Fruit fly (Drosophila melanogaster): ENCODE measurements around the gene CG33333.

CG33333 gene

dm6 chr3R:17385329-17386019 lies 31.8 kb upstream of the CG33333 start (continued):
- TF ChIP-seq kni (GFP tag; optimal IDR thresholded peaks at IDR 0.05) (no peak), Dp (GFP tag; optimal IDR thresholded peaks at IDR 0.05) (peak; percentile 97), grau (tag; optimal IDR thresholded peaks at IDR 0.05) (peak; percentile 66), az2 (GFP tag; optimal IDR thresholded peaks at IDR 0.05) (peak; percentile 20), slp2 (GFP tag; optimal IDR thresholded peaks at IDR 0.05) (no peak), CG11504 (tag; optimal IDR thresholded peaks at IDR 0.05) (peak; percentile 71), phol (tag; optimal IDR thresholded peaks at IDR 0.05) (peak; percentile 59), CG6813 (GFP tag; optimal IDR thresholded peaks at IDR 0.05) (peak; percentile 17), Mrtf (GFP tag; IDR thresholded peaks at IDR 0.05) (peak; percentile 62; the same call in 2 of the 3 replicates), ewg (GFP tag; optimal IDR thresholded peaks at IDR 0.05) (peak; percentile 44), vnd (GFP tag; IDR thresholded peaks at IDR 0.05; ENCODE audit: partially characterized antibody) (no peak), tap (tag; optimal IDR thresholded peaks at IDR 0.05) (no peak), Deaf1 (tag; optimal IDR thresholded peaks at IDR 0.05) (peak; percentile 18), CG4282 (GFP tag; optimal IDR thresholded peaks at IDR 0.05) (peak; percentile 66), B-H2 (GFP tag; optimal IDR thresholded peaks at IDR 0.05) (peak; percentile 90), Hmx (GFP tag; optimal IDR thresholded peaks at IDR 0.05) (no peak), gro (GFP tag; optimal IDR thresholded peaks at IDR 0.05) (peak; percentile 53), Sin3A (optimal IDR thresholded peaks at IDR 0.05) (peak; percentile 63), CG3281 (GFP tag; optimal IDR thresholded peaks at IDR 0.05) (peak; percentile 71), dm (GFP tag; optimal IDR thresholded peaks at IDR 0.05) (peak; percentile 56), Pdp1 (GFP tag; optimal IDR thresholded peaks at IDR 0.05) (peak; percentile 34 to 81), CG17361 (GFP tag; IDR thresholded peaks at IDR 0.05) (peak; percentile 49; the same call in 1 of the 3 replicates), CG8944 (GFP tag; optimal IDR thresholded peaks at IDR 0.05) (peak; percentile 56), lab (GFP tag; optimal IDR thresholded peaks at IDR 0.05) (peak; percentile 76), nerfin-2 (GFP tag; IDR thresholded peaks at IDR 0.05; ENCODE audit: partially characterized antibody) (no peak), CG15073 (GFP tag; optimal IDR thresholded peaks at IDR 0.05) (no peak), ci (GFP tag; IDR thresholded peaks at IDR 0.05) (peak; percentile 85), H2.0 (GFP tag; IDR thresholded peaks at IDR 0.05) (no peak), bsh (GFP tag; optimal IDR thresholded peaks at IDR 0.05) (peak in 1 of 2 experiments; percentile 33), CG2199 (GFP tag; IDR thresholded peaks at IDR 0.05) (0 out of 3 replicates have a peak, but pooled peaks have one; percentile 27), her (GFP tag; optimal IDR thresholded peaks at IDR 0.05) (peak; percentile 55), Poxn (GFP tag; IDR thresholded peaks at IDR 0.05) (0 out of 2 replicates have a peak, but pooled peaks have one; percentile 38), mam (GFP tag; optimal IDR thresholded peaks at IDR 0.05) (peak; percentile 84), ERR (GFP tag; optimal IDR thresholded peaks at IDR 0.05) (peak; percentile 58), CG13424 (tag; optimal IDR thresholded peaks at IDR 0.05) (peak; percentile 61), Dad (GFP tag; optimal IDR thresholded peaks at IDR 0.05) (peak; percentile 73), CG11456 (GFP tag; IDR thresholded peaks at IDR 0.05) (peak; percentile 77; the same call in 2 of the 3 replicates), salm (tag; optimal IDR thresholded peaks at IDR 0.05) (no peak), Ets65A (GFP tag) (peak; percentile 98), BtbVII (GFP tag; optimal IDR thresholded peaks at IDR 0.05) (peak; percentile 31), sr (GFP tag; IDR thresholded peaks at IDR 0.05) (peak; percentile 50; the same call in 1 of the 3 replicates), CG10209 (GFP tag; optimal IDR thresholded peaks at IDR 0.05) (no peak), CG2889 (GFP tag; IDR thresholded peaks at IDR 0.05) (no peak), sob (GFP tag; IDR thresholded peaks at IDR 0.05) (peak; percentile 84), CG2875 (GFP tag; optimal IDR thresholded peaks at IDR 0.05) (peak; percentile 34), maf-S (GFP tag; optimal IDR thresholded peaks at IDR 0.05) (peak; percentile 38), CG31224 (GFP tag; IDR thresholded peaks at IDR 0.05) (no peak), mirr (GFP tag; optimal IDR thresholded peaks at IDR 0.05) (peak; percentile 24), D19B (GFP tag; optimal IDR thresholded peaks at IDR 0.05) (no peak)

All from whole organism, embryonic.